Fruit fly (Drosophila melanogaster) whole organism, embryonic: ENCODE results near the gene Art3.

Source experiments
- Awh ChIP-seq: fragments of 200-800 bp; sonication (Bioruptor generic); IDR thresholded peaks from 2 replicates; pipeline ENCODE4, ENCODE4 v1.3.6; 2022; ENCODE audit warnings: missing biosample characterization, missing genetic modification characterization
- Bteb2 ChIP-seq: fragments of 200-800 bp; sonication (Bioruptor generic); optimal IDR thresholded peaks from 2 replicates; lab custom pipeline; 2016; ENCODE audit warnings: missing biosample characterization, missing genetic modification characterization
- CG10366 ChIP-seq: fragments of 200-800 bp; sonication (Bioruptor generic); IDR thresholded peaks from 2 replicates; pipeline ENCODE4 v1.3.6; 2022; ENCODE audit warnings: missing biosample characterization, missing genetic modification characterization
- CG10431 ChIP-seq: fragments of 200-800 bp; sonication (Bioruptor generic); optimal IDR thresholded peaks from 3 replicates; lab custom pipeline; 2018; ENCODE audit warnings: missing biosample characterization, mild to moderate bottlenecking, missing genetic modification characterization
- CG11723 ChIP-seq: fragments of 200-800 bp; sonication (Bioruptor generic); optimal IDR thresholded peaks from 2 replicates; lab custom pipeline; 2017; ENCODE audit warnings: missing biosample characterization, mild to moderate bottlenecking, missing genetic modification characterization
- CG12236 ChIP-seq: fragments of 200-800 bp; sonication (Bioruptor generic); optimal IDR thresholded peaks from 2 replicates; lab custom pipeline; 2016; ENCODE audit warnings: missing biosample characterization, missing genetic modification characterization
- CG12299 ChIP-seq: fragments of 200-800 bp; sonication (Bioruptor generic); optimal IDR thresholded peaks from 2 replicates; lab custom pipeline; 2018; ENCODE audit warnings: missing biosample characterization, mild to moderate bottlenecking, missing genetic modification characterization
- CG1233 ChIP-seq: fragments of 200-800 bp; sonication (Bioruptor generic); optimal IDR thresholded peaks from 4 replicates; lab custom pipeline; 2018; ENCODE audit warnings: missing biosample characterization, mild to moderate bottlenecking, missing genetic modification characterization
- CG13287 ChIP-seq: fragments of 200-800 bp; sonication (Bioruptor generic); IDR thresholded peaks from 2 replicates; pipeline ENCODE4 v1.3.6; 2022; ENCODE audit warnings: missing biosample characterization, missing genetic modification characterization; ENCODE audit not compliant: partially characterized antibody
- CG1647 ChIP-seq: fragments of 200-800 bp; sonication (Bioruptor generic); optimal IDR thresholded peaks from 3 replicates; lab custom pipeline; 2016; ENCODE audit warnings: missing biosample characterization, missing genetic modification characterization
- CG30403 ChIP-seq: fragments of 200-800 bp; sonication (Bioruptor generic); optimal IDR thresholded peaks from 3 replicates; lab custom pipeline; 2016; ENCODE audit warnings: missing biosample characterization, missing genetic modification characterization
- CG31224 ChIP-seq: fragments of 200-800 bp; sonication (Bioruptor generic); IDR thresholded peaks from 2 replicates; pipeline ENCODE4 v1.3.6; 2022; ENCODE audit warnings: missing biosample characterization, missing genetic modification characterization
- CG4360 ChIP-seq: fragments of 200-800 bp; sonication (Bioruptor generic); IDR thresholded peaks from 2 replicates; pipeline ENCODE4 v1.3.6; 2022; ENCODE audit warnings: missing biosample characterization, missing genetic modification characterization
- CG7745 ChIP-seq: fragments of 200-800 bp; sonication (Bioruptor generic); optimal IDR thresholded peaks from 2 replicates; lab custom pipeline; 2018; ENCODE audit warnings: missing biosample characterization, mild to moderate bottlenecking, missing genetic modification characterization, moderate library complexity
- CG9797 ChIP-seq: fragments of 200-800 bp; sonication (Bioruptor generic); optimal IDR thresholded peaks from 3 replicates; lab custom pipeline; 2018; ENCODE audit warnings: missing biosample characterization, mild to moderate bottlenecking, missing genetic modification characterization
- CG9932 ChIP-seq: fragments of 200-800 bp; sonication (Bioruptor generic); IDR thresholded peaks from 2 replicates; pipeline ENCODE4 v1.3.6; 2022; ENCODE audit warnings: missing biosample characterization, missing genetic modification characterization
- Dad ChIP-seq: fragments of 200-800 bp; sonication (Bioruptor generic); optimal IDR thresholded peaks from 3 replicates; lab custom pipeline; 2016; ENCODE audit warnings: missing biosample characterization, missing genetic modification characterization
- Dref ChIP-seq: fragments of 200-800 bp; sonication (Bioruptor generic); IDR thresholded peaks from 2 replicates; pipeline ENCODE4 v1.3.6; 2022; ENCODE audit warnings: missing biosample characterization, missing genetic modification characterization
- Elba2 ChIP-seq: fragments of 200-800 bp; sonication (Bioruptor generic); optimal IDR thresholded peaks from 3 replicates; lab custom pipeline; 2016; ENCODE audit warnings: missing biosample characterization, missing genetic modification characterization
- Fer3 ChIP-seq: fragments of 200-800 bp; sonication (Bioruptor generic); optimal IDR thresholded peaks from 2 replicates; lab custom pipeline; 2018; ENCODE audit warnings: missing biosample characterization, mild to moderate bottlenecking, missing genetic modification characterization, moderate library complexity
- GATAe ChIP-seq: fragments of 200-800 bp; sonication (Bioruptor generic); conservative IDR thresholded peaks from 2 replicates; pipeline ENCODE4 v1.3.6; 2022; ENCODE audit warnings: missing biosample characterization, missing genetic modification characterization
- HLH4C ChIP-seq: fragments of 200-800 bp; sonication (Bioruptor generic); IDR thresholded peaks from 3 replicates; pipeline ENCODE4 v1.3.6; 2022; ENCODE audit warnings: missing biosample characterization, missing genetic modification characterization; ENCODE audit not compliant: partially characterized antibody
- HLHmδ ChIP-seq: fragments of 200-800 bp; sonication (Bioruptor generic); optimal IDR thresholded peaks from 2 replicates; lab custom pipeline; 2018; ENCODE audit warnings: missing biosample characterization, mild to moderate bottlenecking, missing genetic modification characterization, moderate library complexity
- Hr39 ChIP-seq: fragments of >200 bp; optimal IDR thresholded peaks from 2 replicates; lab custom pipeline; 2017
- Lpt ChIP-seq: fragments of >200 bp; optimal IDR thresholded peaks from 2 replicates; lab custom pipeline; 2018; ENCODE audit warnings: missing biosample characterization, missing genetic modification characterization
- Mad ChIP-seq: fragments of 200-800 bp; sonication (Bioruptor generic); optimal IDR thresholded peaks from 2 replicates; lab custom pipeline; 2016; ENCODE audit warnings: missing biosample characterization, missing genetic modification characterization
- Mrtf ChIP-seq: fragments of 200-800 bp; sonication (Bioruptor generic); IDR thresholded peaks from 3 replicates; pipeline ENCODE4 v1.3.6; 2022; ENCODE audit warnings: missing biosample characterization, missing genetic modification characterization
- NfI ChIP-seq: fragments of 200-800 bp; sonication (Bioruptor generic); optimal IDR thresholded peaks from 3 replicates; lab custom pipeline; 2018; ENCODE audit warnings: missing biosample characterization, mild to moderate bottlenecking, missing genetic modification characterization, moderate library complexity
- Side ChIP-seq: fragments of 200-800 bp; sonication (Bioruptor generic); optimal IDR thresholded peaks from 2 replicates; lab custom pipeline; 2016; ENCODE audit warnings: missing biosample characterization, missing genetic modification characterization
- Six4 ChIP-seq: fragments of 200-800 bp; sonication (Bioruptor generic); optimal IDR thresholded peaks from 2 replicates; lab custom pipeline; 2016; ENCODE audit warnings: missing biosample characterization, missing genetic modification characterization
- Sry-β ChIP-seq: fragments of 200-800 bp; sonication (Bioruptor generic); optimal IDR thresholded peaks from 2 replicates; lab custom pipeline; 2018; ENCODE audit warnings: missing biosample characterization, mild to moderate bottlenecking, missing genetic modification characterization, moderate library complexity
- Sry-δ ChIP-seq: fragments of 200-800 bp; sonication (Bioruptor generic); optimal IDR thresholded peaks from 2 replicates; lab custom pipeline; 2016; ENCODE audit warnings: missing biosample characterization, missing genetic modification characterization
- abd-A ChIP-seq: fragments of 200-800 bp; sonication (Bioruptor generic); optimal IDR thresholded peaks from 3 replicates; lab custom pipeline; 2019; ENCODE audit warnings: missing biosample characterization, mild to moderate bottlenecking, missing genetic modification characterization, moderate library complexity
- bsh ChIP-seq, 2 experiments: fragments of 200-800 bp; sonication (Bioruptor generic); optimal IDR thresholded peaks; 2 replicates each; lab custom pipeline; 2017 to 2018; ENCODE audit warnings: mild to moderate bottlenecking in 2 of 2, missing biosample characterization in 2 of 2, missing genetic modification characterization in 2 of 2, moderate library complexity in 1 of 2
- dimm ChIP-seq: fragments of 200-800 bp; sonication (Bioruptor generic); IDR thresholded peaks from 2 replicates; pipeline ENCODE4 v1.3.6; 2022; ENCODE audit warnings: missing biosample characterization, missing genetic modification characterization
- emc ChIP-seq: fragments of 200-800 bp; sonication (Bioruptor generic); optimal IDR thresholded peaks from 2 replicates; lab custom pipeline; 2016; ENCODE audit warnings: missing biosample characterization, missing genetic modification characterization
- esg ChIP-seq: fragments of 200-800 bp; sonication (Bioruptor generic); conservative IDR thresholded peaks from 2 replicates; pipeline ENCODE4 v1.3.6; 2022; ENCODE audit warnings: missing biosample characterization, missing genetic modification characterization
- eyg ChIP-seq: fragments of 200-800 bp; sonication (Bioruptor generic); optimal IDR thresholded peaks from 3 replicates; lab custom pipeline; 2016; ENCODE audit warnings: missing biosample characterization, missing genetic modification characterization
- grau ChIP-seq: fragments of 200-800 bp; optimal IDR thresholded peaks from 3 replicates; lab custom pipeline; 2019; ENCODE audit warnings: missing biosample characterization, mild to moderate bottlenecking, missing genetic modification characterization, moderate library complexity
- lbe ChIP-seq: fragments of 200-800 bp; sonication (Bioruptor generic); optimal IDR thresholded peaks from 2 replicates; lab custom pipeline; 2016; ENCODE audit warnings: missing biosample characterization, mild to moderate bottlenecking, missing genetic modification characterization
- maf-S ChIP-seq: fragments of 200-800 bp; sonication (Bioruptor generic); optimal IDR thresholded peaks from 2 replicates; lab custom pipeline; 2016; ENCODE audit warnings: missing biosample characterization, missing genetic modification characterization
- nau ChIP-seq: fragments of 200-800 bp; sonication (Bioruptor generic); optimal IDR thresholded peaks from 3 replicates; lab custom pipeline; 2017; ENCODE audit warnings: missing biosample characterization, mild to moderate bottlenecking, missing genetic modification characterization, missing genetic modification reagents
- nerfin-1 ChIP-seq: fragments of 200-800 bp; sonication (Bioruptor generic); optimal IDR thresholded peaks from 3 replicates; lab custom pipeline; 2019; ENCODE audit warnings: missing biosample characterization, mild to moderate bottlenecking, missing genetic modification characterization, moderate library complexity
- phol ChIP-seq: fragments of 200-800 bp; sonication (Bioruptor generic); optimal IDR thresholded peaks from 3 replicates; lab custom pipeline; 2018; ENCODE audit warnings: missing biosample characterization, mild to moderate bottlenecking, missing genetic modification characterization, moderate library complexity
- prd ChIP-seq, 3 experiments: fragments of >200 bp in 2 of 3; fragments of 200-800 bp in 1 of 3; sonication (Bioruptor generic) in 1 of 3; optimal IDR thresholded peaks in 2 of 3; IDR thresholded peaks in 1 of 3; 2 replicates in 2 of 3; 3 replicates in 1 of 3; pipeline versions ENCODE4 v1.3.6 to Lab custom; 2017 to 2022; ENCODE audit warnings: missing biosample characterization in 1 of 3, missing genetic modification characterization in 1 of 3
- tgo ChIP-seq: fragments of 200-800 bp; sonication (Bioruptor generic); IDR thresholded peaks from 3 replicates; pipeline ENCODE4 v1.3.6; 2022; ENCODE audit warnings: missing biosample characterization, missing genetic modification characterization
- tna ChIP-seq: fragments of 200-800 bp; sonication (Bioruptor generic); IDR thresholded peaks from 2 replicates; pipeline ENCODE4 v1.3.6; 2022; ENCODE audit warnings: missing biosample characterization, missing genetic modification characterization; ENCODE audit not compliant: partially characterized antibody
- vvl ChIP-seq: fragments of 200-800 bp; sonication (Bioruptor generic); IDR thresholded peaks from 2 replicates; pipeline ENCODE4 v1.3.6; 2022; ENCODE audit warnings: missing biosample characterization, missing genetic modification characterization

The Art3 gene

DNA sequence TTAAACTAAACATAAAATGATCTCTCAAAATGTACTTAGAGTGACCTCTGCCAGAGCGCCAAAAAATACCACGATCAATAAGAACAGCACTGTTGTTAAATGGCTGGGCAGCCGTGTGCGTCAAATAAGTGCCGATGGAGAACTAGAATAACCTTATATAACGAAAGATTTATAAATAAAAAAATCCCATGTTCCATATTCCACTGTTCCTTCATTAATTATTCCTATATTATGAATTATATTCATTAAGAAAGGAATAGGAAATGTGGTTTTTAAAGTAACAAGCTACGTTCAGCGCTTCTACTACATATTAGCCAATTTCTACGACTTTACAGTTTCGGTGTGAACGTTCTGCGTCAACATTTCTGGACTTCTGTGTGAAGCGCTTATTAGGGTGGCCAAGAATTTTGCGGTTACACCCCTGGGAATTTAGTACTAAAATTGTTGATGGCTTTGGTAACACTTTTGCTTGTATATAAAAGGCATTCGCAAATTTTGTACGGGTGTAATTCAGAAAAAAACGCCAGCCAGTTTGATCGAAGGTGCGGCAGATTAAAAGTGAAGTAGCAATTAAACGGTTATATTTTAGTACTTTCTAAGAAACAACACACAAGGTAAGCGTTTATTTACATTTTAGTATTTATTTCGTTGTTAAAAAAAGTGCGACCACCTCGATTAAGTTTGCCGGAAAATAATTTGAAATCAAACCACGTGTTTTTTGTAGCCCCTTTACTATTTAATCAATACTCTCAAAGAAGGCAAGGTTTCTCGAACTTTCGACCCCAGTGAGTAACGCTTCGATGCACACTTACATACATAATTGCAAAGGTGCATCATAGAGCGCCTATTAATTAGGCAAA, 13.2 kb upstream of the Art3 start, which contains the start of the genes tefu and Hsc70-4 (continued):
- no peak for TF ChIP-seq HLHmδ (GFP tag; lab: Kevin White, UChicago)
- TF ChIP-seq Sry-δ (GFP tag; lab: Kevin White, UChicago), result peak; percentile 53
- TF ChIP-seq Fer3 (tag; lab: Kevin White, UChicago), result peak; percentile 62
- TF ChIP-seq Six4, result peak; percentile 44
- TF ChIP-seq CG30403 (GFP tag; lab: Kevin White, UChicago), result peak; percentile 88
- peak; percentile 58 for TF ChIP-seq nerfin-1
- peak; percentile 32; the same call in 1 of the 2 replicates for TF ChIP-seq dimm (GFP tag; lab: Robert Waterston, UW)
- peak; percentile 14 for TF ChIP-seq Side (GFP tag; lab: Kevin White, UChicago)
- peak; percentile 80 for TF ChIP-seq tgo (GFP tag; lab: Robert Waterston, UW)
- TF ChIP-seq CG9932 (GFP tag; lab: Robert Waterston, UW), result peak; percentile 90
- TF ChIP-seq phol (tag; lab: Kevin White, UChicago), result peak; percentile 91
- peak; percentile 76 for TF ChIP-seq maf-S (GFP tag; lab: Kevin White, UChicago)
- TF ChIP-seq bsh (GFP tag; optimal IDR thresholded peaks at IDR 0.05; lab: Kevin White, UChicago), result no peak
- no peak for TF ChIP-seq nau (GFP tag; lab: Kevin White, UChicago)
- peak; percentile 74 for TF ChIP-seq esg (GFP tag; lab: Robert Waterston, UW)
- peak; percentile 31; the same call in 1 of the 2 replicates for TF ChIP-seq tna
- TF ChIP-seq HLH4C (GFP tag; lab: Robert Waterston, UW), result peak; percentile 11; the same call in 1 of the 3 replicates
- peak; percentile 83 for TF ChIP-seq Mrtf (GFP tag; lab: Robert Waterston, UW)
- TF ChIP-seq CG12299, result peak; percentile 27
- TF ChIP-seq Elba2 (GFP tag; lab: Kevin White, UChicago), result peak; percentile 88
- TF ChIP-seq vvl (GFP tag; lab: Robert Waterston, UW), result peak; percentile 80
- peak; percentile 74 for TF ChIP-seq CG10366
- TF ChIP-seq Mad (GFP tag; lab: Kevin White, UChicago), result peak; percentile 68
- TF ChIP-seq Awh (GFP tag; lab: Robert Waterston, UW), result 0 out of 2 replicates have a peak, but pooled peaks have one; percentile 8
- TF ChIP-seq CG9797 (GFP tag; lab: Kevin White, UChicago), result peak; percentile 96
- TF ChIP-seq Hr39 (lab: Kevin White, UChicago), result no peak
- peak; percentile 2 for TF ChIP-seq CG12236 (GFP tag; lab: Kevin White, UChicago)
- peak; percentile 62 for TF ChIP-seq Sry-β (GFP tag; lab: Kevin White, UChicago)
- peak; percentile 31 for TF ChIP-seq CG13287 (GFP tag; lab: Robert Waterston, UW)
- TF ChIP-seq lbe (GFP tag; lab: Kevin White, UChicago), result no peak
- TF ChIP-seq Dad (GFP tag; lab: Kevin White, UChicago), result peak; percentile 68
- TF ChIP-seq emc (GFP tag; lab: Kevin White, UChicago), result no peak
- peak; percentile 80 for TF ChIP-seq grau (tag; lab: Kevin White, UChicago)
- no peak for TF ChIP-seq abd-A (tag; lab: Kevin White, UChicago)
- peak; percentile 83 for TF ChIP-seq CG1647 (GFP tag; lab: Kevin White, UChicago)
- peak; percentile 70 for TF ChIP-seq NfI (GFP tag; lab: Kevin White, UChicago)
- TF ChIP-seq GATAe (GFP tag; lab: Robert Waterston, UW), result no peak
- TF ChIP-seq prd (optimal IDR thresholded peaks at IDR 0.05; lab: Kevin White, UChicago), result no peak
- peak; percentile 88 for TF ChIP-seq prd (GFP tag; IDR thresholded peaks at IDR 0.05; lab: Robert Waterston, UW)
- peak; percentile 69 for TF ChIP-seq CG11723
- peak; percentile 53; the same call in 1 of the 2 replicates for TF ChIP-seq CG31224
- no peak for TF ChIP-seq eyg
- peak; percentile 61 for TF ChIP-seq Bteb2 (GFP tag; lab: Kevin White, UChicago)
- TF ChIP-seq Lpt (GFP tag; lab: Kevin White, UChicago), result no peak
- peak; percentile 41 for TF ChIP-seq CG7745 (tag; lab: Kevin White, UChicago)
- TF ChIP-seq CG4360 (GFP tag; lab: Robert Waterston, UW), result no peak
- peak; percentile 61 for TF ChIP-seq CG1233 (GFP tag; lab: Kevin White, UChicago)
- TF ChIP-seq CG10431, result no peak
- peak; percentile 51 for TF ChIP-seq Dref (GFP tag; lab: Robert Waterston, UW)
